Fruit fly (Drosophila melanogaster): ENCODE data around the gene RpS26.

dm6 chr2L:18482989-18483388, 39.9 kb upstream of the RpS26 start:
- TF ChIP-seq CG34406 (GFP tag; optimal IDR thresholded peaks at IDR 0.05) (no peak), CG8119 (GFP tag; IDR thresholded peaks at IDR 0.05) (no peak), acj6 (GFP tag; optimal IDR thresholded peaks at IDR 0.05) (no peak)
